Fruit fly (Drosophila melanogaster): ENCODE measurements around the gene NimA.

Gene NimA

DNA sequence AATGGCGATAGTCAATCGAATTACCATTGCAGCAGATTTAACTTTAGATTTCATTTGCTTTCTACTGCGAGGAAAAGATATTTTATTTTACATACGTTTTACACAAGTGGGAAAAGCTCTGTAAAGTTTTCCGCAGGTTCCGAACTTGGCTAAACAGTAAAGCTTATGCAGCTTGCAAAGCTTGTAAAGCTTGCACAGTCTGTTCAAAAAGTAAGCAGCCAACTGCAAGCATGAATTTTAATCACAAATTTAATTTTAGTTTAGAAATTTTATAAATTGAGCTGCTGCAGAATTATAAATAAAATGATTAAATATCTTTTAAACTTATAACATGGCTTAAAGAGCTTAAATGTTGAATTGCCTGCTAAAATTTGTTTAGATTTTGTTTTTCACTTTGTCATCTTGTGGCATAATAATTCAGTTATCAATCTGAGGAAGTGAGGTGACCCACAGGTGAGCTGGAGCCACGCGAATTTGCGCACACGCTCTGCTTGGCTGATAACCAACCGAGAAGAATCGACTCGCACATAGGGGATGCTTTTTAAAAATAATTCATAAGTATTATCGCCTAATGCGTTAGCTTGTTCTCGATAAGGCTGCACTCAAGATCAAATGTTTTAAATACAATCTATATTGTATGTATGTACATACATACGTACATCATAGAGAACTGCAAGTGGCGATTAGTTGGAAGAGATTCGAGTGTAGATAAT, 54.4 kb downstream of the NimA start (continued):
- no peak for TF ChIP-seq Chrac-16 (GFP tag; optimal IDR thresholded peaks at IDR 0.05)
- no peak for TF ChIP-seq Dll (GFP tag; IDR thresholded peaks at IDR 0.05; ENCODE audit: partially characterized antibody)
- peak; percentile 26 for TF ChIP-seq CG12299 (tag; optimal IDR thresholded peaks at IDR 0.05)
- 0 out of 3 replicates have a peak, but pooled peaks have one; percentile 50 for TF ChIP-seq ken (GFP tag; IDR thresholded peaks at IDR 0.05)
- no peak for TF ChIP-seq Nf-YC (tag; optimal IDR thresholded peaks at IDR 0.05)
- peak; percentile 83 for TF ChIP-seq CG11456 (GFP tag; IDR thresholded peaks at IDR 0.05)
- no peak for TF ChIP-seq grau (tag; optimal IDR thresholded peaks at IDR 0.05)
- TF ChIP-seq lilli (GFP tag; optimal IDR thresholded peaks at IDR 0.05), result peak; percentile 51
- TF ChIP-seq CG10267 (tag; optimal IDR thresholded peaks at IDR 0.05), result no peak
- TF ChIP-seq mam (GFP tag; optimal IDR thresholded peaks at IDR 0.05), result peak; percentile 22
- peak; percentile 5 to 15 for TF ChIP-seq dpn (GFP tag; optimal IDR thresholded peaks at IDR 0.05)
- TF ChIP-seq D (optimal IDR thresholded peaks at IDR 0.05), result no peak
- no peak for TF ChIP-seq D (GFP tag; optimal IDR thresholded peaks at IDR 0.05)
- TF ChIP-seq Antp (GFP tag; optimal IDR thresholded peaks at IDR 0.05), result no peak
- TF ChIP-seq sug (tag; optimal IDR thresholded peaks at IDR 0.05), result peak; percentile 41
- TF ChIP-seq prd (optimal IDR thresholded peaks at IDR 0.05), result no peak
- peak; percentile 43; the same call in 1 of the 3 replicates for TF ChIP-seq prd (GFP tag; IDR thresholded peaks at IDR 0.05)
- no peak for TF ChIP-seq CG15479 (GFP tag; optimal IDR thresholded peaks at IDR 0.05)
- TF ChIP-seq pan (optimal IDR thresholded peaks at IDR 0.05), result no peak
- no peak for TF ChIP-seq pan (GFP tag; optimal IDR thresholded peaks at IDR 0.05 in 1 of 2, IDR thresholded peaks at IDR 0.05 in 1 of 2)
- no peak for TF ChIP-seq CG1792 (GFP tag; optimal IDR thresholded peaks at IDR 0.05)
- no peak; the same call in 1 of the 2 replicates for TF ChIP-seq CG7372 (GFP tag; IDR thresholded peaks at IDR 0.05)
- 0 out of 2 replicates have a peak, but pooled peaks have one; percentile 35 for TF ChIP-seq NFAT (GFP tag; IDR thresholded peaks at IDR 0.05)
- TF ChIP-seq nmo (GFP tag; optimal IDR thresholded peaks at IDR 0.05), result peak; percentile 38
- TF ChIP-seq Bgb (GFP tag; IDR thresholded peaks at IDR 0.05; ENCODE audit: partially characterized antibody), result peak; percentile 67; the same call in 1 of the 2 replicates
- TF ChIP-seq Scr (GFP tag; IDR thresholded peaks at IDR 0.05; ENCODE audit: partially characterized antibody), result peak; percentile 31; the same call in 1 of the 2 replicates
- TF ChIP-seq CoRest (tag; optimal IDR thresholded peaks at IDR 0.05), result peak; percentile 33
- peak; percentile 52; the same call in 1 of the 2 replicates for TF ChIP-seq amos (GFP tag; IDR thresholded peaks at IDR 0.05; ENCODE audit: partially characterized antibody)
- no peak for TF ChIP-seq CG8478 (optimal IDR thresholded peaks at IDR 0.05)
- no peak; the same call in 2 of the 3 replicates for TF ChIP-seq tgo (GFP tag; IDR thresholded peaks at IDR 0.05)
- peak; percentile 45 for TF ChIP-seq CG3281 (GFP tag; optimal IDR thresholded peaks at IDR 0.05)
- TF ChIP-seq Pdp1 (GFP tag; optimal IDR thresholded peaks at IDR 0.05), result peak in 1 of 2 experiments; percentile 56
- TF ChIP-seq CG11504 (tag; optimal IDR thresholded peaks at IDR 0.05), result peak; percentile 56
- TF ChIP-seq Dek (tag; optimal IDR thresholded peaks at IDR 0.05), result peak; percentile 53
- TF ChIP-seq Dp (GFP tag; optimal IDR thresholded peaks at IDR 0.05), result no peak
- no peak for TF ChIP-seq CG12391 (tag; optimal IDR thresholded peaks at IDR 0.05)
- no peak for TF ChIP-seq CG10959 (GFP tag; IDR thresholded peaks at IDR 0.05)
- no peak for TF ChIP-seq nerfin-2 (GFP tag; IDR thresholded peaks at IDR 0.05; ENCODE audit: partially characterized antibody)
- TF ChIP-seq aop (GFP tag; IDR thresholded peaks at IDR 0.05), result no peak
- TF ChIP-seq Awh (GFP tag; IDR thresholded peaks at IDR 0.05), result 0 out of 2 replicates have a peak, but pooled peaks have one; percentile 22
- no peak for TF ChIP-seq CG12769 (tag; optimal IDR thresholded peaks at IDR 0.05)
- no peak for TF ChIP-seq peb (GFP tag; IDR thresholded peaks at IDR 0.05)
- peak; percentile 76; the same call in 1 of the 3 replicates for TF ChIP-seq CG2199 (GFP tag; IDR thresholded peaks at IDR 0.05)
- peak; percentile 32 for TF ChIP-seq CG13296 (GFP tag; optimal IDR thresholded peaks at IDR 0.05)
- TF ChIP-seq CG9797 (GFP tag; optimal IDR thresholded peaks at IDR 0.05), result no peak
- peak; percentile 14 for TF ChIP-seq CG15601 (tag; optimal IDR thresholded peaks at IDR 0.05)
- no peak for TF ChIP-seq CG12219 (GFP tag; optimal IDR thresholded peaks at IDR 0.05)
- peak; percentile 12; the same call in 1 of the 2 replicates for TF ChIP-seq rib (GFP tag; IDR thresholded peaks at IDR 0.05)
- no peak; the same call in 1 of the 2 replicates for TF ChIP-seq CG31224 (GFP tag; IDR thresholded peaks at IDR 0.05)
